Fruit fly (Drosophila melanogaster): Measurements from ENCODE around the gene Apl.
A peak's percentile ranks its signal among the peaks of the same experiment; 100 is the strongest.

The Apl gene

DNA sequence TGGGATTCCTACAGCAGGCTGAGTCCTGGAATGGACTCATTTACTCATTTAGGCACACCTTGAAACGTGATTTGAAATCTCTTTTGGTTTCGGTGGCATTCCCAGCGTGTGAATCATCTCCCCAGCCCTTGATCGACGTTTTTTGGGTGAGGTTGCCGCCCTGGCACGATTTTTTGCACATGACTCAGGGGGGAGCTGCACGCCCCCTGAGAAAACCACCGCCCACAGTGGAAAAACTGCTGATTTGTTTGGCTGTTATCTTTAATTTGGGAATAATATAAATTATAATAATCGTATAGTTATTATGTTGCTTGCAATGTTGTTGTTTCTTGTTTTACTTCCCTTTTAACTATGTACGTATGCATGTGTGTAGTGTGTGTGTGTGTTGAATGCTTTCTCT is 18.0 kb downstream of the Apl start (continued):
- TF ChIP-seq corto (GFP tag; optimal IDR thresholded peaks at IDR 0.05): no peak
- TF ChIP-seq jumu (GFP tag; optimal IDR thresholded peaks at IDR 0.05): no peak
- TF ChIP-seq CG9876 (GFP tag; optimal IDR thresholded peaks at IDR 0.05): no peak
- no peak for TF ChIP-seq CG10462 (GFP tag; optimal IDR thresholded peaks at IDR 0.05)
- no peak for TF ChIP-seq Oli (tag; optimal IDR thresholded peaks at IDR 0.05)
- no peak for TF ChIP-seq Doc3 (GFP tag; IDR thresholded peaks at IDR 0.05; ENCODE audit: partially characterized antibody)
- no peak for TF ChIP-seq Xrp1 (GFP tag; IDR thresholded peaks at IDR 0.05)
- TF ChIP-seq CG31388 (GFP tag; optimal IDR thresholded peaks at IDR 0.05): no peak
- TF ChIP-seq Ets65A (GFP tag): peak; percentile 13
- no peak for TF ChIP-seq stwl (tag; optimal IDR thresholded peaks at IDR 0.05)
- TF ChIP-seq esg (GFP tag; conservative IDR thresholded peaks at IDR 0.05): no peak
- TF ChIP-seq ftz-f1 (GFP tag; optimal IDR thresholded peaks at IDR 0.05): no peak
- TF ChIP-seq cato (GFP tag; optimal IDR thresholded peaks at IDR 0.05; ENCODE audit: borderline replicate concordance): no peak
- TF ChIP-seq CoRest (tag; optimal IDR thresholded peaks at IDR 0.05): no peak
- TF ChIP-seq Rfx (GFP tag; IDR thresholded peaks at IDR 0.05): peak; percentile 47; the same call in 1 of the 2 replicates
- no peak for TF ChIP-seq dati (GFP tag; IDR thresholded peaks at IDR 0.05)
- TF ChIP-seq p53 (GFP tag; optimal IDR thresholded peaks at IDR 0.05): no peak
- peak; percentile 34; the same call in 2 of the 3 replicates for TF ChIP-seq row (GFP tag; IDR thresholded peaks at IDR 0.05)
- TF ChIP-seq Scr (GFP tag; IDR thresholded peaks at IDR 0.05; ENCODE audit: partially characterized antibody): no peak
- TF ChIP-seq repo (GFP tag; optimal IDR thresholded peaks at IDR 0.05): no peak
- no peak for TF ChIP-seq CG11247 (GFP tag; IDR thresholded peaks at IDR 0.05)
- TF ChIP-seq rib (GFP tag; IDR thresholded peaks at IDR 0.05): peak; percentile 65
- TF ChIP-seq CG15479 (GFP tag; optimal IDR thresholded peaks at IDR 0.05): no peak
- TF ChIP-seq CG16863 (GFP tag; optimal IDR thresholded peaks at IDR 0.05): no peak
- no peak for TF ChIP-seq sens (GFP tag)
- no peak for TF ChIP-seq gro (GFP tag; optimal IDR thresholded peaks at IDR 0.05)
- TF ChIP-seq pan (optimal IDR thresholded peaks at IDR 0.05): no peak
- TF ChIP-seq pan (GFP tag; optimal IDR thresholded peaks at IDR 0.05 in 1 of 2, IDR thresholded peaks at IDR 0.05 in 1 of 2): peak in 1 of 2 experiments; percentile 27
- no peak for TF ChIP-seq Sry-β (GFP tag; optimal IDR thresholded peaks at IDR 0.05)
- no peak for TF ChIP-seq CG15073 (GFP tag; optimal IDR thresholded peaks at IDR 0.05)
- no peak for TF ChIP-seq Hmx (GFP tag; optimal IDR thresholded peaks at IDR 0.05)
- no peak for TF ChIP-seq MTF-1 (GFP tag; optimal IDR thresholded peaks at IDR 0.05; ENCODE audit: borderline replicate concordance)
- TF ChIP-seq CG13123 (GFP tag; optimal IDR thresholded peaks at IDR 0.05): no peak
- TF ChIP-seq HLH4C (GFP tag; IDR thresholded peaks at IDR 0.05; ENCODE audit: partially characterized antibody): 0 out of 3 replicates have a peak, but pooled peaks have one; percentile 21
- no peak for TF ChIP-seq CG10366 (GFP tag; IDR thresholded peaks at IDR 0.05)
- peak; percentile 20; the same call in 1 of the 2 replicates for TF ChIP-seq NFAT (GFP tag; IDR thresholded peaks at IDR 0.05)
- no peak for TF ChIP-seq gsb-n (tag; optimal IDR thresholded peaks at IDR 0.05)
- no peak for TF ChIP-seq Pdp1 (GFP tag; optimal IDR thresholded peaks at IDR 0.05)
- TF ChIP-seq Side (GFP tag; optimal IDR thresholded peaks at IDR 0.05): no peak
- TF ChIP-seq CG13296 (GFP tag; optimal IDR thresholded peaks at IDR 0.05): no peak
- TF ChIP-seq HLH54F (GFP tag; optimal IDR thresholded peaks at IDR 0.05): peak; percentile 13
- TF ChIP-seq phol (tag; optimal IDR thresholded peaks at IDR 0.05): no peak
- TF ChIP-seq CG32532 (GFP tag; IDR thresholded peaks at IDR 0.05): peak; percentile 59
- TF ChIP-seq Eip74EF (GFP tag; optimal IDR thresholded peaks at IDR 0.05): no peak
- TF ChIP-seq CG10565 (GFP tag; optimal IDR thresholded peaks at IDR 0.05): no peak
- no peak for TF ChIP-seq CG10209 (GFP tag; optimal IDR thresholded peaks at IDR 0.05)
- TF ChIP-seq exex (tag; optimal IDR thresholded peaks at IDR 0.05): peak; percentile 45
- no peak for TF ChIP-seq HLH3B (GFP tag; IDR thresholded peaks at IDR 0.05)
- TF ChIP-seq Spps (tag; optimal IDR thresholded peaks at IDR 0.05): no peak
- no peak for TF ChIP-seq CG8089 (GFP tag; optimal IDR thresholded peaks at IDR 0.05)
- TF ChIP-seq Dek (tag; optimal IDR thresholded peaks at IDR 0.05): no peak
- no peak for TF ChIP-seq CG18764 (GFP tag; optimal IDR thresholded peaks at IDR 0.05)

Data from whole organism, embryonic.